Worm (Caenorhabditis elegans): Measurements from ENCODE around the gene clec-139.

Gene clec-139

ce11 chrII:4621650-4622049 lies at the start of gene clec-139:
Gene clec-139, minus strand, starts transcription at chrII:4621750.
- TF ChIP-seq ZK546.5 (tag; optimal IDR thresholded peaks at IDR 0.05) (no peak), sea-2 (GFP tag; optimal IDR thresholded peaks at IDR 0.05) (no peak), pha-4 (tag; optimal IDR thresholded peaks at IDR 0.05) (no peak), unc-39 (tag; optimal IDR thresholded peaks at IDR 0.05) (no peak), lin-15B (tag; optimal IDR thresholded peaks at IDR 0.05) (no peak), elt-3 (tag; optimal IDR thresholded peaks at IDR 0.05) (no peak), nhr-67 (tag; optimal IDR thresholded peaks at IDR 0.05) (no peak), nhr-23 (tag; optimal IDR thresholded peaks at IDR 0.05) (no peak), fkh-2 (tag; optimal IDR thresholded peaks at IDR 0.05) (no peak), egl-5 (tag; optimal IDR thresholded peaks at IDR 0.05) (no peak), nhr-12 (tag; optimal IDR thresholded peaks at IDR 0.05) (no peak), lsy-12 (tag; optimal IDR thresholded peaks at IDR 0.05) (no peak)

DNA sequence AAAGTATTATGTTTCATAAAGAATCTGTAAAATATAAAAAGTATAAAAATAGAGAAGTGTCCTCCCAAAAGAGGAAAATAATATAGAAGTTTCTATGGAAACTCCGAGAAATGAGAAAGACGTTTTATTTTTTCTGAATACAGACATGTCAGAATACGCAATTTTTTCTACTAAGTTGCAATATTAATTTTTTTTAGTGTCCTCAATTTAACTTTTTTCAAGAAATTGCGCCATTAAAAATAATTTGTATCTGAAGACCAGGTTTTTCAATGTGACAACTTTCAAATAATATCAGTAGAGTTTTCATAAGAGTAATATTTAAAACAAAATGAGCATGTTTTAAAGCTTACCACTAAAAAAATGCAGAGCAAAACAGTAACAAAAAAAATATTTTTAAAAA lies 46.0 kb upstream of the clec-139 start, which contains the start of gene fut-5:
TSS of gene fut-5 (minus strand) at position 101 of the 400 bp plus-strand sequence.
- TF ChIP-seq elt-2 (tag; optimal IDR thresholded peaks at IDR 0.05) (no peak), nhr-237 (tag; optimal IDR thresholded peaks at IDR 0.05) (no peak), ZK546.5 (tag; optimal IDR thresholded peaks at IDR 0.05) (no peak), ceh-28 (tag; optimal IDR thresholded peaks at IDR 0.05) (no peak), nhr-12 (tag; optimal IDR thresholded peaks at IDR 0.05) (no peak), pqm-1 (tag; optimal IDR thresholded peaks at IDR 0.05) (no peak), lin-39 (tag; optimal IDR thresholded peaks at IDR 0.05) (no peak), hmg-11 (tag; optimal IDR thresholded peaks at IDR 0.05) (no peak), lsy-12 (tag; optimal IDR thresholded peaks at IDR 0.05) (no peak), nhr-28 (tag; optimal IDR thresholded peaks at IDR 0.05) (no peak), nhr-23 (tag; optimal IDR thresholded peaks at IDR 0.05) (no peak), jun-1 (tag; optimal IDR thresholded peaks at IDR 0.05) (no peak), eor-1 (tag; optimal IDR thresholded peaks at IDR 0.05) (no peak), nhr-77 (tag; optimal IDR thresholded peaks at IDR 0.05) (no peak), mml-1 (tag; optimal IDR thresholded peaks at IDR 0.05) (no peak)

DNA sequence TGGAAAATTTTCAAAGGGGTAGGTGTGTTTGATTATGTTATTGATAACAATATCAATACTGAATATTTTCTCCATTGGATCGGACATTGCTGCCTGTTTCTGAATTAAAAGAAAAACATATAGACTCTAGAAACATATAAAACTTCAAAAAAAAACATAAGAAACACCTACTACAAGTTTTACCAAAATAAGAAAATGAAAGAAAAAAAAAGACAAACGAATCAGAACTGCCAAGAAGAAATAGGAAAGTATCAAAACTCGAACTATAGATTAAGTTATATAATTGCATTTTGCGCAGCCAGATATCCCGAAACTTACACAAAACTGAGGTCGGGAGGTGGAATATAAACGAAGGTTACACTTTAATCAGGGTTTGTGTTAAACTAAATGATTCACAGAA lies 43.8 kb upstream of the clec-139 start, which contains the start of gene T05A7.11:
TSS of gene T05A7.11 (minus strand) at position 101 of the 400 bp plus-strand sequence.
- TF ChIP-seq lin-39 (tag; optimal IDR thresholded peaks at IDR 0.05) (no peak), hmg-11 (tag; optimal IDR thresholded peaks at IDR 0.05) (no peak), sea-2 (GFP tag; optimal IDR thresholded peaks at IDR 0.05) (no peak), unc-62 (GFP tag; optimal IDR thresholded peaks at IDR 0.05) (no peak), ceh-82 (tag; optimal IDR thresholded peaks at IDR 0.05) (no peak)

ce11 chrII:4663186-4663585 lies 41.6 kb upstream of the clec-139 start, which contains the start of gene T05A7.12:
Gene T05A7.12, minus strand, starts transcription at chrII:4663286.
- no peak for TF ChIP-seq lin-39 (tag; optimal IDR thresholded peaks at IDR 0.05)
- TF ChIP-seq fkh-10 (GFP tag; optimal IDR thresholded peaks at IDR 0.05) = no peak
- no peak for TF ChIP-seq ztf-11 (tag; optimal IDR thresholded peaks at IDR 0.05)
- no peak for TF ChIP-seq nhr-28 (tag; optimal IDR thresholded peaks at IDR 0.05)
- no peak for TF ChIP-seq aly-2 (tag; optimal IDR thresholded peaks at IDR 0.05)
- TF ChIP-seq R02D3.7 (tag; optimal IDR thresholded peaks at IDR 0.05) = no peak
- TF ChIP-seq ceh-16 (tag; optimal IDR thresholded peaks at IDR 0.05) = no peak
- TF ChIP-seq fos-1 (tag; optimal IDR thresholded peaks at IDR 0.05) = no peak
- no peak for TF ChIP-seq snpc-4 (tag; optimal IDR thresholded peaks at IDR 0.05)
- TF ChIP-seq nhr-67 (tag; optimal IDR thresholded peaks at IDR 0.05) = no peak
- no peak for TF ChIP-seq lin-15B (tag; optimal IDR thresholded peaks at IDR 0.05)
- TF ChIP-seq ztf-4 (tag; optimal IDR thresholded peaks at IDR 0.05) = no peak
- TF ChIP-seq egl-5 (tag; optimal IDR thresholded peaks at IDR 0.05) = no peak
- TF ChIP-seq sea-2 (GFP tag; optimal IDR thresholded peaks at IDR 0.05) = no peak

DNA sequence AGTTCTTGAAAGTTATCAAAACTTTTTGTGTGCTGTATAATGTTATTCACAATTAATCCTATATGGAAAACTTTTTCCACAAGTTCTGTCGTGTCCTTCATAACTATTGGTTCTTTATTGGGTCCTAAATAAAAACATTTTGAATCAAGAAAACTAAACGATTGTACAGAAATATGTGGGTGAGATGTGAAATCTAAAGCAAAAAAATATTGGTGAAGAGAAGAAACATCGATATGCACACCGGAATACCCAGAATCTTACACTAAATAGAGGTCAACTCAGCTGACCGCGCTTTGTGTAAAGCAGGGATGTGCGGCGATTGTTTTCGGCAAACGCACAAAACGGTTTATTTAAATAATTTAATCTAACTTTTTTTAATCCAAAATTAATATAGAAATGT lies 39.7 kb upstream of the clec-139 start, which contains the start of gene T05A7.13:
TSS of gene T05A7.13 (minus strand) at position 101 of the 400 bp plus-strand sequence.
- TF ChIP-seq skn-1 (tag; optimal IDR thresholded peaks at IDR 0.05) (no peak), fkh-10 (GFP tag; optimal IDR thresholded peaks at IDR 0.05) (no peak)
